Worm (Caenorhabditis elegans): ENCODE measurements around the gene rpoa-12.

The rpoa-12 gene

ce11 chrV:14414964-14415564, 8.0 kb downstream of the rpoa-12 start, which contains the start of the genes nxf-1 and C15H11.11 (continued):
- TF ChIP-seq nhr-71 (tag; optimal IDR thresholded peaks at IDR 0.05) (peak; percentile 88), lsy-2 (tag; optimal IDR thresholded peaks at IDR 0.05) (peak; percentile 78 to 79), zip-4 (GFP tag; optimal IDR thresholded peaks at IDR 0.05) (peak; percentile 68), rnt-1 (tag; optimal IDR thresholded peaks at IDR 0.05) (peak; percentile 68), lir-3 (tag; optimal IDR thresholded peaks at IDR 0.05; ENCODE audit: poor library complexity) (peak; percentile 14), nhr-12 (tag; optimal IDR thresholded peaks at IDR 0.05) (no peak), unc-86 (tag; optimal IDR thresholded peaks at IDR 0.05) (peak; percentile 72), pax-3 (tag; optimal IDR thresholded peaks at IDR 0.05) (peak; percentile 49), mep-1 (tag; optimal IDR thresholded peaks at IDR 0.05) (peak; percentile 89), irx-1 (tag; optimal IDR thresholded peaks at IDR 0.05) (peak; percentile 49), ceh-90 (tag; optimal IDR thresholded peaks at IDR 0.05) (no peak), tlp-1 (tag; optimal IDR thresholded peaks at IDR 0.05) (no peak), nhr-76 (tag; optimal IDR thresholded peaks at IDR 0.05) (no peak), fkh-10 (GFP tag; optimal IDR thresholded peaks at IDR 0.05) (peak; percentile 33), ceh-63 (GFP tag; optimal IDR thresholded peaks at IDR 0.05) (no peak), dsc-1 (tag; optimal IDR thresholded peaks at IDR 0.05) (peak; percentile 68), unc-130 (tag; optimal IDR thresholded peaks at IDR 0.05) (peak; percentile 65), dpl-1 (GFP tag; optimal IDR thresholded peaks at IDR 0.05) (peak; percentile 59 to 78 (median 77)), ztf-4 (tag; optimal IDR thresholded peaks at IDR 0.05) (no peak), efl-1 (optimal IDR thresholded peaks at IDR 0.05) (peak; percentile 69 to 77), efl-1 (GFP tag; optimal IDR thresholded peaks at IDR 0.05 in 1 of 2) (peak; percentile 75 to 97), C16A3.4 (tag; optimal IDR thresholded peaks at IDR 0.05) (peak; percentile 62), ceh-82 (tag; optimal IDR thresholded peaks at IDR 0.05) (peak; percentile 50 to 64 (median 51)), alr-1 (tag; optimal IDR thresholded peaks at IDR 0.05; ENCODE audit: borderline replicate concordance) (no peak), lin-39 (tag; optimal IDR thresholded peaks at IDR 0.05) (peak; percentile 57), ceh-88 (GFP tag; IDR thresholded peaks at IDR 0.05) (no peak), mab-9 (GFP tag; IDR thresholded peaks at IDR 0.05) (no peak), hlh-17 (GFP tag; optimal IDR thresholded peaks at IDR 0.05; ENCODE audit: borderline replicate concordance) (no peak), fkh-8 (tag; optimal IDR thresholded peaks at IDR 0.05) (peak; percentile 24), snu-23 (GFP tag; optimal IDR thresholded peaks at IDR 0.05) (peak; percentile 85), fos-1 (tag; optimal IDR thresholded peaks at IDR 0.05) (peak; percentile 11), blmp-1 (tag; optimal IDR thresholded peaks at IDR 0.05) (peak; percentile 60)

- TF ChIP-seq efl-1 (optimal IDR thresholded peaks at IDR 0.05) (no peak), efl-1 (GFP tag; optimal IDR thresholded peaks at IDR 0.05 in 1 of 2) (peak in 1 of 2 experiments; percentile 41), elt-2 (tag; optimal IDR thresholded peaks at IDR 0.05) (peak; percentile 60), jun-1 (tag; optimal IDR thresholded peaks at IDR 0.05) (peak; percentile 63), pax-3 (tag; optimal IDR thresholded peaks at IDR 0.05) (peak; percentile 2), xbp-1 (tag; optimal IDR thresholded peaks at IDR 0.05) (no peak), mep-1 (tag; optimal IDR thresholded peaks at IDR 0.05) (no peak), lin-35 (GFP tag; optimal IDR thresholded peaks at IDR 0.05) (no peak), elt-3 (tag; optimal IDR thresholded peaks at IDR 0.05) (no peak), mef-2 (tag; optimal IDR thresholded peaks at IDR 0.05) (no peak)
These were observed 9.1 kb downstream of the rpoa-12 start for ce11 chrV:14414032-14414431.

ce11 chrV:14411989-14412388, 11.1 kb downstream of the rpoa-12 start:
- no peak for TF ChIP-seq aha-1 (tag; optimal IDR thresholded peaks at IDR 0.05)
- TF ChIP-seq efl-1 (optimal IDR thresholded peaks at IDR 0.05): no peak
- TF ChIP-seq efl-1 (GFP tag; optimal IDR thresholded peaks at IDR 0.05 in 1 of 2): peak in 1 of 2 experiments; percentile 84

Measured in whole organism, L1 larva.